Worm (Caenorhabditis elegans) whole organism, young adult: ENCODE measurements around the gene K07C5.2.

Source experiments
- F22D6.2 ChIP-seq: sonication (generic microtip); optimal IDR thresholded peaks from 2 replicates; lab custom pipeline; 2016; ENCODE audit warnings: mild to moderate bottlenecking, missing genetic modification characterization, missing compliant biosample characterization
- F49E8.2 ChIP-seq: sonication (generic microtip); optimal IDR thresholded peaks from 3 replicates; lab custom pipeline; 2017; ENCODE audit warnings: missing genetic modification characterization, mild to moderate bottlenecking, missing compliant biosample characterization, antibody characterized with exemption, moderate library complexity; ENCODE audit not compliant: insufficient read depth
- Y67H2A.10 ChIP-seq: fragments of 200-800 bp; sonication (Bioruptor generic); conservative IDR thresholded peaks from 2 replicates; pipeline ENCODE4 v1.3.6; 2022; ENCODE audit warnings: missing genetic modification reagents, missing genetic modification characterization, missing compliant biosample characterization
- ama-1 ChIP-seq, 3 experiments: fragments of 150-350 bp in 1 of 3; sonication (generic microtip) in 2 of 3; optimal IDR thresholded peaks; 2 replicates each; lab custom pipeline; 2014 to 2018; ENCODE audit warnings: missing biosample characterization in 2 of 3, missing genetic modification characterization in 2 of 3, missing genetic modification reagents in 2 of 3
- aptf-3 ChIP-seq: fragments of 200-800 bp; sonication (Bioruptor generic); IDR thresholded peaks from 2 replicates; pipeline ENCODE4 v1.3.6; 2022; ENCODE audit warnings: missing genetic modification characterization, missing compliant biosample characterization
- snpc-1.1 ChIP-seq: sonication (generic microtip); optimal IDR thresholded peaks from 2 replicates; lab custom pipeline; 2017; ENCODE audit warnings: missing genetic modification characterization, mild to moderate bottlenecking, missing compliant biosample characterization, antibody characterized with exemption, moderate library complexity, missing genotype, missing genetic modification reagents; ENCODE audit not compliant: insufficient read depth
- unc-62 ChIP-seq: fragments of 150-350 bp; optimal IDR thresholded peaks from 2 replicates; lab custom pipeline; 2014; ENCODE audit warnings: missing biosample characterization, missing genetic modification reagents, missing genetic modification characterization
- ztf-26 ChIP-seq: sonication (generic microtip); optimal IDR thresholded peaks from 2 replicates; lab custom pipeline; 2017; ENCODE audit warnings: missing genetic modification characterization, missing compliant biosample characterization
- ztf-28 ChIP-seq: fragments of 200-800 bp; sonication (Bioruptor generic); IDR thresholded peaks from 2 replicates; pipeline ENCODE4 v1.3.6; 2022; ENCODE audit warnings: missing genetic modification reagents, missing genetic modification characterization, missing compliant biosample characterization

DNA sequence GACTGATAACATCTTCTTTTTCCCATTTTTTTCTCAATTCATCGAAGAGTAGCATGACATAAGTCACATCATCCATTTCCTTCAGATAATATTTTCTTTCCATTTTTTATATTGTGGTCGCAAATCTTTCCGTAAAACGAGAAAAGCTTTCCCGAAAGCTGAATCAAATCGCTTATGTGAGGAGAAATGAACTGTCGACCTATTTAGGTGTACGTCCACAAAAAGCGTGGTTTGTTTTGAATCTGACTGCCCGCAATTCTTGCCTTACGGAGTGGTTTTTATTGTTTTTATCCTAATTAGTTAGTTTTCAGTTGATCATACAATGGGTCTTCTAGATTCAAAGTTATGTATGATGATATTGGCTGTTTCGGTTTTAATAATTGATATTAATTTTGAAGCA lies 18.9 kb downstream of the K07C5.2 start, which contains the start of gene ttll-15:
- TF ChIP-seq F22D6.2 (no peak), unc-62 (GFP tag; lab: Kevin White, UChicago) (no peak), aptf-3 (GFP tag; lab: Robert Waterston, UW) (no peak), snpc-1.1 (tag; lab: Kevin White, UChicago) (no peak), ztf-26 (tag; lab: Kevin White, UChicago) (no peak), ztf-28 (no peak), F49E8.2 (tag; lab: Kevin White, UChicago) (no peak), ama-1 (optimal IDR thresholded peaks at IDR 0.05; lab: Kevin White, UChicago) (no peak), ama-1 (GFP tag; optimal IDR thresholded peaks at IDR 0.05; lab: Kevin White, UChicago) (no peak), Y67H2A.10 (no peak)
